Worm (Caenorhabditis elegans): Measurements from ENCODE around the gene T07D4.5.

T07D4.5 gene

ce11 chrII:8931405-8932149, 47.4 kb upstream of the T07D4.5 start (continued):
- TF ChIP-seq attf-4 (tag; optimal IDR thresholded peaks at IDR 0.05) (no peak), lin-38 (GFP tag; IDR thresholded peaks at IDR 0.05) (no peak), F10B5.3 (tag; optimal IDR thresholded peaks at IDR 0.05) (no peak), daf-16 (GFP tag; optimal IDR thresholded peaks at IDR 0.05) (no peak), daf-16 (tag; optimal IDR thresholded peaks at IDR 0.05) (peak; percentile 78), pqm-1 (tag; optimal IDR thresholded peaks at IDR 0.05) (no peak), lin-15B (tag; optimal IDR thresholded peaks at IDR 0.05) (no peak), madf-9 (GFP tag; conservative IDR thresholded peaks at IDR 0.05) (0 out of 2 replicates have a peak, but pooled peaks have one; percentile 21), ama-1 (optimal IDR thresholded peaks at IDR 0.05) (no peak), nhr-6 (tag; optimal IDR thresholded peaks at IDR 0.05) (no peak), nhr-25 (tag; optimal IDR thresholded peaks at IDR 0.05; ENCODE audit: borderline replicate concordance, insufficient read depth) (no peak), jun-1 (tag; optimal IDR thresholded peaks at IDR 0.05) (no peak), duxl-1 (tag; optimal IDR thresholded peaks at IDR 0.05; ENCODE audit: poor library complexity) (no peak), ceh-44 (GFP tag; IDR thresholded peaks at IDR 0.05) (no peak), dve-1 (tag; optimal IDR thresholded peaks at IDR 0.05; ENCODE audit: insufficient read depth) (peak; percentile 28), ceh-82 (tag; optimal IDR thresholded peaks at IDR 0.05) (no peak), mdl-1 (tag; optimal IDR thresholded peaks at IDR 0.05) (peak in 1 of 2 experiments; percentile 61), lin-13 (GFP tag; optimal IDR thresholded peaks at IDR 0.05) (no peak), mxl-3 (GFP tag; optimal IDR thresholded peaks at IDR 0.05) (no peak), nhr-28 (tag; optimal IDR thresholded peaks at IDR 0.05) (peak; percentile 47), hlh-11 (tag; optimal IDR thresholded peaks at IDR 0.05) (peak; percentile 72), Y75B8A.6 (GFP tag; IDR thresholded peaks at IDR 0.05) (0 out of 2 replicates have a peak, but pooled peaks have one; percentile 7), mes-2 (tag; optimal IDR thresholded peaks at IDR 0.05; ENCODE audit: poor library complexity, severe bottlenecking) (peak; percentile 15), nhr-11 (tag; optimal IDR thresholded peaks at IDR 0.05) (no peak), ztf-7 (tag; optimal IDR thresholded peaks at IDR 0.05) (no peak), egl-43 (GFP tag; IDR thresholded peaks at IDR 0.05) (0 out of 2 replicates have a peak, but pooled peaks have one; percentile 3), hmg-1.1 (GFP tag; IDR thresholded peaks at IDR 0.05) (no peak; the same call in 1 of the 2 replicates), aha-1 (tag) (peak; percentile 99), F26F4.8 (GFP tag; conservative IDR thresholded peaks at IDR 0.05) (0 out of 2 replicates have a peak, but pooled peaks have one; percentile 11), arid-1 (GFP tag; conservative IDR thresholded peaks at IDR 0.05) (0 out of 2 replicates have a peak, but pooled peaks have one; percentile 6), fkh-10 (GFP tag; optimal IDR thresholded peaks at IDR 0.05) (no peak)

- no peak for TF ChIP-seq madf-9 (GFP tag; conservative IDR thresholded peaks at IDR 0.05)
- TF ChIP-seq hlh-30 (tag; optimal IDR thresholded peaks at IDR 0.05; ENCODE audit: insufficient read depth): no peak
- no peak for TF ChIP-seq hif-1 (tag; optimal IDR thresholded peaks at IDR 0.05)
- TF ChIP-seq mdl-1 (tag; optimal IDR thresholded peaks at IDR 0.05): no peak
- no peak for TF ChIP-seq ceh-62 (tag; optimal IDR thresholded peaks at IDR 0.05)
- TF ChIP-seq lin-38 (GFP tag; IDR thresholded peaks at IDR 0.05): peak; percentile 32
- no peak for TF ChIP-seq daf-19 (GFP tag; conservative IDR thresholded peaks at IDR 0.05)
- peak; percentile 15 for TF ChIP-seq unc-130 (GFP tag; optimal IDR thresholded peaks at IDR 0.05)
- peak; percentile 69 for TF ChIP-seq ama-1 (optimal IDR thresholded peaks at IDR 0.05)
- no peak for TF ChIP-seq hmg-1.1 (GFP tag; IDR thresholded peaks at IDR 0.05)
Measured at ce11 chrII:8930763-8931162, 46.6 kb upstream of the T07D4.5 start, which contains the start of gene enol-1. Gene enol-1 (plus strand): TSS chrII:8930997.

ce11 chrII:8929771-8930170, 45.6 kb upstream of the T07D4.5 start, which contains the start of gene mrpl-50:
Gene mrpl-50 (plus strand): TSS chrII:8929841.
- peak; percentile 17 for TF ChIP-seq Y5F2A.4 (GFP tag; optimal IDR thresholded peaks at IDR 0.05)
- TF ChIP-seq mxl-2 (GFP tag; conservative IDR thresholded peaks at IDR 0.05): no peak
- TF ChIP-seq F49E8.2 (tag; optimal IDR thresholded peaks at IDR 0.05; ENCODE audit: borderline replicate concordance): peak; percentile 13
- TF ChIP-seq egl-43 (GFP tag; IDR thresholded peaks at IDR 0.05): 0 out of 2 replicates have a peak, but pooled peaks have one; percentile 61
- TF ChIP-seq F37D6.2 (tag; optimal IDR thresholded peaks at IDR 0.05): no peak
- TF ChIP-seq spr-1 (tag; optimal IDR thresholded peaks at IDR 0.05): no peak
- no peak for TF ChIP-seq nhr-41 (GFP tag; IDR thresholded peaks at IDR 0.05)
- no peak for TF ChIP-seq cey-2 (tag; optimal IDR thresholded peaks at IDR 0.05; ENCODE audit: borderline replicate concordance, insufficient read depth)
- peak in 1 of 2 experiments; percentile 8 for TF ChIP-seq daf-16 (GFP tag; optimal IDR thresholded peaks at IDR 0.05)
- peak; percentile 23 for TF ChIP-seq daf-16 (tag; optimal IDR thresholded peaks at IDR 0.05)
- peak; percentile 56 for TF ChIP-seq lin-38 (GFP tag; IDR thresholded peaks at IDR 0.05)
- peak; percentile 31; the same call in 1 of the 2 replicates for TF ChIP-seq snpc-1.2 (GFP tag; IDR thresholded peaks at IDR 0.05)
- TF ChIP-seq arid-1 (GFP tag; conservative IDR thresholded peaks at IDR 0.05): peak; percentile 46; the same call in 1 of the 2 replicates
- no peak for TF ChIP-seq dve-1 (tag; optimal IDR thresholded peaks at IDR 0.05; ENCODE audit: insufficient read depth)
- TF ChIP-seq aha-1 (tag): peak; percentile 82
- peak; percentile 26; the same call in 1 of the 2 replicates for TF ChIP-seq Y48G9A.11 (GFP tag; IDR thresholded peaks at IDR 0.05)
